Worm (Caenorhabditis elegans) whole organism, early embryonic: Measurements from ENCODE around the gene pot-3.

Source experiments
- B0310.2 ChIP-seq: sonication (generic microtip); optimal IDR thresholded peaks from 2 replicates; lab custom pipeline; 2016; ENCODE audit warnings: mild to moderate bottlenecking, missing genetic modification characterization, missing compliant biosample characterization
- F13C5.2 ChIP-seq: sonication (generic microtip); optimal IDR thresholded peaks from 2 replicates; lab custom pipeline; 2017; ENCODE audit warnings: mild to moderate bottlenecking, missing genetic modification characterization, inconsistent platforms, missing compliant biosample characterization
- ama-1 ChIP-seq: fragments of 150-350 bp; optimal IDR thresholded peaks from 2 replicates; lab custom pipeline; 2014
- ceh-13 ChIP-seq: fragments of 200-800 bp; sonication (Bioruptor generic); optimal IDR thresholded peaks from 2 replicates; lab custom pipeline; 2018; ENCODE audit warnings: mild to moderate bottlenecking, missing genetic modification characterization, missing compliant biosample characterization
- ets-7 ChIP-seq: sonication (generic microtip); optimal IDR thresholded peaks from 2 replicates; lab custom pipeline; 2016; ENCODE audit warnings: missing genotype, missing genetic modification characterization, missing compliant biosample characterization

DNA sequence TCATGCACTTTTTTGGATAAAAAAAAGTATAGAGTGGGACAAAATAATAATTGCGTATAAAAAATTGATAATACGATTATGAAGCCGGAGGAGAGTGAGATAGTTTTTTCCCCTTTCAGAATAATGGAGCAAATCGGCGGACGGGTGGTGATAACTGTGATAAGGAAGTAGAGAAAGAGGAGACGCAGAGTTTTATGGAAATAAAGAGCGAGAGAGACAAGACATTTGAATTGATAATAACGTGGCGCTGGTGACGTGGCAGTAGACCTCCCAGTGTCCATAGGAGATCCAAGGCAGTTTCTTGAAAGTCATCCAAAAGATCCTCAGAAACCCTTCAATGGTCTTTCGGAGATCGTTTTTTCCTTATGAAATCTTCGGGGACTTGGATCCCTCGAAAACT, 46.2 kb upstream of the pot-3 start:
- TF ChIP-seq ama-1 (lab: Kevin White, UChicago): no peak
- no peak for TF ChIP-seq B0310.2 (tag; lab: Kevin White, UChicago)
- TF ChIP-seq ets-7: no peak
- TF ChIP-seq ceh-13 (GFP tag; lab: Kevin White, UChicago): no peak
- no peak for TF ChIP-seq F13C5.2 (tag; lab: Kevin White, UChicago)
